Worm (Caenorhabditis elegans) whole organism, L1 larva: ENCODE results near the gene ceeh-1.
A peak's percentile ranks its signal among the peaks of the same experiment; 100 is the strongest.

Source experiments
- C34B4.2 ChIP-seq: sonication (generic microtip); optimal IDR thresholded peaks from 2 replicates; lab custom pipeline; 2017; ENCODE audit warnings: mild to moderate bottlenecking, missing genetic modification characterization, missing compliant biosample characterization
- F16B12.6 ChIP-seq: fragments of 150-350 bp; optimal IDR thresholded peaks from 2 replicates; lab custom pipeline; 2014; ENCODE audit warnings: missing biosample characterization, missing genetic modification characterization
- ama-1 ChIP-seq: fragments of 150-350 bp; optimal IDR thresholded peaks from 2 replicates; lab custom pipeline; 2014
- blmp-1 ChIP-seq: fragments of 150-350 bp; optimal IDR thresholded peaks from 2 replicates; lab custom pipeline; 2014; ENCODE audit warnings: missing biosample characterization, missing genetic modification characterization
- ceh-63 ChIP-seq: fragments of 200-800 bp; sonication (Bioruptor generic); optimal IDR thresholded peaks from 2 replicates; lab custom pipeline; 2018; ENCODE audit warnings: mild to moderate bottlenecking, missing genetic modification characterization, missing compliant biosample characterization
- ceh-8 ChIP-seq: fragments of 200-800 bp; sonication (Bioruptor generic); optimal IDR thresholded peaks from 2 replicates; lab custom pipeline; 2018; ENCODE audit warnings: mild to moderate bottlenecking, missing genetic modification characterization, moderate library complexity, missing compliant biosample characterization
- ceh-82 ChIP-seq, 3 experiments: fragments of 150-350 bp in 1 of 3; sonication (generic microtip) in 2 of 3; optimal IDR thresholded peaks; 2 replicates each; lab custom pipeline; 2014 to 2017; ENCODE audit warnings: missing biosample characterization in 3 of 3, missing genetic modification characterization in 3 of 3
- ceh-90 ChIP-seq: sonication (generic microtip); optimal IDR thresholded peaks from 2 replicates; lab custom pipeline; 2016; ENCODE audit warnings: missing genetic modification characterization, missing compliant biosample characterization
- dpl-1 ChIP-seq, 3 experiments: fragments of 150-350 bp in 2 of 3; sonication (generic microtip) in 1 of 3; optimal IDR thresholded peaks; 2 replicates each; lab custom pipeline; 2014 to 2017; ENCODE audit warnings: missing biosample characterization in 3 of 3, missing genetic modification characterization in 3 of 3, missing genetic modification reagents in 3 of 3
- efl-1 ChIP-seq, 4 experiments: fragments of 150-350 bp; optimal IDR thresholded peaks in 3 of 4; peaks in 1 of 4; 1 replicate in 1 of 4; 2 replicates in 3 of 4; lab custom pipeline; 2014; ENCODE audit warnings: missing biosample characterization in 2 of 4, missing genetic modification characterization in 2 of 4, missing genetic modification reagents in 2 of 4
- efl-3 ChIP-seq: fragments of 200-800 bp; sonication (Bioruptor generic); optimal IDR thresholded peaks from 2 replicates; lab custom pipeline; 2018; ENCODE audit warnings: mild to moderate bottlenecking, missing genetic modification characterization, missing compliant biosample characterization
- egl-27 ChIP-seq, 2 experiments: fragments of 150-350 bp in 1 of 2; sonication (generic microtip); optimal IDR thresholded peaks; 3 replicates each; lab custom pipeline; 2017 to 2018; ENCODE audit warnings: missing biosample characterization in 2 of 2, missing genetic modification characterization in 2 of 2, missing genetic modification reagents in 2 of 2
- elt-2 ChIP-seq: sonication (generic microtip); optimal IDR thresholded peaks from 2 replicates; lab custom pipeline; 2016; ENCODE audit warnings: missing genetic modification characterization, mild to moderate bottlenecking, inconsistent platforms, missing compliant biosample characterization, missing genetic modification reagents
- elt-3 ChIP-seq, 6 experiments: fragments of 150-350 bp in 1 of 6; sonication (generic microtip); optimal IDR thresholded peaks; 2 replicates each; lab custom pipeline; 2017 to 2018; ENCODE audit warnings: missing biosample characterization in 6 of 6, missing genetic modification characterization in 6 of 6, inconsistent platforms in 1 of 6
- ets-5 ChIP-seq: fragments of 200-800 bp; sonication (Bioruptor generic); IDR thresholded peaks from 2 replicates; pipeline ENCODE4 v1.3.6; 2022; ENCODE audit warnings: missing genetic modification characterization, missing compliant biosample characterization
- fkh-4 ChIP-seq: sonication (generic microtip); optimal IDR thresholded peaks from 2 replicates; lab custom pipeline; 2016; ENCODE audit warnings: missing compliant biosample characterization, missing genetic modification characterization, borderline replicate concordance
- fos-1 ChIP-seq: fragments of 150-350 bp; optimal IDR thresholded peaks from 2 replicates; lab custom pipeline; 2014; ENCODE audit warnings: missing biosample characterization, missing genetic modification characterization
- grh-1 ChIP-seq: fragments of 200-800 bp; sonication (Bioruptor generic); IDR thresholded peaks from 2 replicates; pipeline ENCODE4 v1.3.6; 2022; ENCODE audit warnings: missing genetic modification reagents, missing genetic modification characterization, missing compliant biosample characterization
- irx-1 ChIP-seq: sonication (generic microtip); optimal IDR thresholded peaks from 2 replicates; lab custom pipeline; 2016; ENCODE audit warnings: missing genetic modification characterization, missing compliant biosample characterization
- isw-1 ChIP-seq: fragments of 200-800 bp; sonication (Bioruptor generic); IDR thresholded peaks from 2 replicates; pipeline ENCODE4 v1.3.6; 2022; ENCODE audit warnings: missing genetic modification characterization, missing compliant biosample characterization
- jun-1 ChIP-seq: fragments of 150-350 bp; optimal IDR thresholded peaks from 2 replicates; lab custom pipeline; 2014; ENCODE audit warnings: missing biosample characterization, missing genetic modification reagents, missing genetic modification characterization
- lin-13 ChIP-seq: fragments of 150-350 bp; optimal IDR thresholded peaks from 2 replicates; lab custom pipeline; 2014; ENCODE audit warnings: missing biosample characterization, missing genetic modification reagents, missing genetic modification characterization
- lin-15B ChIP-seq: fragments of 150-350 bp; sonication (generic microtip); optimal IDR thresholded peaks from 3 replicates; lab custom pipeline; 2014; ENCODE audit warnings: missing biosample characterization, missing genetic modification characterization
- lin-35 ChIP-seq, 2 experiments: fragments of 150-350 bp; optimal IDR thresholded peaks; 2 replicates each; lab custom pipeline; 2014; ENCODE audit warnings: missing biosample characterization in 2 of 2, missing genetic modification characterization in 2 of 2, missing genetic modification reagents in 2 of 2
- lin-39 ChIP-seq: fragments of 150-350 bp; optimal IDR thresholded peaks from 2 replicates; lab custom pipeline; 2014; ENCODE audit warnings: missing biosample characterization, missing genetic modification reagents, missing genetic modification characterization
- lsy-2 ChIP-seq, 2 experiments: fragments of 150-350 bp; optimal IDR thresholded peaks; 2 replicates each; lab custom pipeline; 2014; ENCODE audit warnings: missing biosample characterization in 2 of 2, missing genetic modification characterization in 2 of 2
- mef-2 ChIP-seq: fragments of 150-350 bp; optimal IDR thresholded peaks from 2 replicates; lab custom pipeline; 2014; ENCODE audit warnings: missing biosample characterization, missing genetic modification characterization
- mep-1 ChIP-seq: fragments of 150-350 bp; optimal IDR thresholded peaks from 2 replicates; lab custom pipeline; 2014; ENCODE audit warnings: missing biosample characterization, missing genetic modification characterization
- nhr-11 ChIP-seq: fragments of 150-350 bp; optimal IDR thresholded peaks from 2 replicates; lab custom pipeline; 2014; ENCODE audit warnings: missing biosample characterization, missing genetic modification characterization
- nhr-19 ChIP-seq: fragments of 200-800 bp; sonication (Bioruptor generic); conservative IDR thresholded peaks from 2 replicates; pipeline ENCODE4 v1.3.6; 2022; ENCODE audit warnings: missing genetic modification characterization, missing compliant biosample characterization
- nhr-237 ChIP-seq: fragments of 150-350 bp; optimal IDR thresholded peaks from 2 replicates; lab custom pipeline; 2014; ENCODE audit warnings: missing biosample characterization, missing genetic modification characterization
- nhr-28 ChIP-seq: fragments of 150-350 bp; optimal IDR thresholded peaks from 2 replicates; lab custom pipeline; 2014; ENCODE audit warnings: missing biosample characterization, missing genetic modification characterization
- nhr-47 ChIP-seq: sonication (generic microtip); optimal IDR thresholded peaks from 2 replicates; lab custom pipeline; 2016; ENCODE audit warnings: mild to moderate bottlenecking, missing genetic modification characterization, moderate library complexity, missing compliant biosample characterization
- nhr-84 ChIP-seq: sonication (generic microtip); optimal IDR thresholded peaks from 2 replicates; lab custom pipeline; 2017; ENCODE audit warnings: missing biosample characterization, missing genetic modification characterization
- nhr-85 ChIP-seq: sonication (generic microtip); peaks from one replicate; lab custom pipeline; 2016; ENCODE audit warnings: missing genetic modification characterization, inconsistent platforms, missing compliant biosample characterization
- pag-3 ChIP-seq: sonication (generic microtip); optimal IDR thresholded peaks from 2 replicates; lab custom pipeline; 2017; ENCODE audit warnings: missing genetic modification characterization, mild to moderate bottlenecking, missing compliant biosample characterization, antibody characterized with exemption, borderline replicate concordance; ENCODE audit not compliant: insufficient read depth
- skn-1 ChIP-seq: fragments of 150-350 bp; optimal IDR thresholded peaks from 2 replicates; lab custom pipeline; 2014; ENCODE audit warnings: missing biosample characterization, missing genetic modification characterization
- snu-23 ChIP-seq: sonication (generic microtip); optimal IDR thresholded peaks from 2 replicates; lab custom pipeline; 2016; ENCODE audit warnings: missing genetic modification characterization, missing compliant biosample characterization
- sup-37 ChIP-seq: fragments of 200-800 bp; sonication (Bioruptor generic); optimal IDR thresholded peaks from 2 replicates; lab custom pipeline; 2018; ENCODE audit warnings: mild to moderate bottlenecking, missing genetic modification characterization, missing compliant biosample characterization
- tbx-2 ChIP-seq: sonication (generic microtip); optimal IDR thresholded peaks from 2 replicates; lab custom pipeline; 2016; ENCODE audit warnings: missing genetic modification characterization, missing compliant biosample characterization
- unc-30 ChIP-seq: sonication (generic microtip); optimal IDR thresholded peaks from 2 replicates; lab custom pipeline; 2017; ENCODE audit warnings: missing biosample characterization, missing genetic modification characterization
- unc-98 ChIP-seq: fragments of 200-800 bp; sonication (Bioruptor generic); IDR thresholded peaks from 2 replicates; pipeline ENCODE4 v1.3.6; 2022; ENCODE audit warnings: missing genetic modification characterization, missing compliant biosample characterization
- vab-15 ChIP-seq: sonication (generic microtip); optimal IDR thresholded peaks from 2 replicates; lab custom pipeline; 2017; ENCODE audit warnings: missing genotype, mild to moderate bottlenecking, missing genetic modification characterization, missing compliant biosample characterization
- ztf-11 ChIP-seq, 2 experiments: sonication (generic microtip); optimal IDR thresholded peaks; 2 replicates each; lab custom pipeline; 2016 to 2017; ENCODE audit warnings: missing genetic modification characterization in 2 of 2, missing biosample characterization in 1 of 2, missing compliant biosample characterization in 1 of 2

ceeh-1 gene

ce11 chrIII:797507-797906, 34.6 kb downstream of the ceeh-1 start:
- no peak for TF ChIP-seq C34B4.2 (tag; lab: Kevin White, UChicago)
- TF ChIP-seq sup-37 (GFP tag; lab: Kevin White, UChicago) = no peak
- no peak for TF ChIP-seq efl-1 (optimal IDR thresholded peaks at IDR 0.05; lab: Kevin White, UChicago)
- peak in 1 of 2 experiments; percentile 53 for TF ChIP-seq efl-1 (GFP tag; optimal IDR thresholded peaks at IDR 0.05 in 1 of 2; lab: Kevin White, UChicago)
- no peak for TF ChIP-seq nhr-47 (tag; lab: Kevin White, UChicago)
- TF ChIP-seq ets-5 (GFP tag; lab: Robert Waterston, UW) = no peak
- no peak for TF ChIP-seq dpl-1 (GFP tag; optimal IDR thresholded peaks at IDR 0.05; lab: Kevin White, UChicago)
- TF ChIP-seq F16B12.6 (tag; lab: Kevin White, UChicago) = no peak
- no peak for TF ChIP-seq ceh-90 (tag; lab: Kevin White, UChicago)

ce11 chrIII:794984-795596, 37.0 kb downstream of the ceeh-1 start, which contains the start of gene trpp-11:
trpp-11 (plus strand) TSS chrIII:795136.
- TF ChIP-seq lsy-2 (tag; optimal IDR thresholded peaks at IDR 0.05; lab: Kevin White, UChicago) (peak in 1 of 2 experiments; percentile 24), vab-15 (tag; lab: Kevin White, UChicago) (no peak)

DNA sequence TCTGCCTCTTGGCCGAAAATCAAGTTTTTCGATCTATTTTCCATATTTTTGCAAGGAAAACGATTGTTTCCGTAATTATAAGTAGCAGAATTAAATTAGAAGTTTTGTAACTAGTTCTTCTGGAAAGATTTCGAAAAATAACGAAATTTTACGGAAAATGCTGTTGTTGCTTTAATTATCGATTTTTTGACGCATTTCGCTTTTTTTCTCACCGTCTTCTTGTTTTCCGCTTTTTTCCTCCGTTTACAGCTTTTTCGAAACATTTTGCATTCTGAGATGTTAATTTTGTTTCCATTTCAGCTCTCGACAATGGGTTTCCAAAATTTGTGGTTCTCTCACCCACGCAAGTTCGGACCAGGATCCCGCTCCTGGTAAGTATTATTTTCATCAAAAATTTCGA, 38.1 kb downstream of the ceeh-1 start, which contains the start of gene rps-29:
TSS of gene rps-29 (plus strand) at position 301 of the 400 bp plus-strand sequence.
- peak; percentile 11 for TF ChIP-seq nhr-85
- peak; percentile 40 for TF ChIP-seq irx-1 (tag; lab: Kevin White, UChicago)
- no peak for TF ChIP-seq ceh-63 (GFP tag; lab: Kevin White, UChicago)

DNA sequence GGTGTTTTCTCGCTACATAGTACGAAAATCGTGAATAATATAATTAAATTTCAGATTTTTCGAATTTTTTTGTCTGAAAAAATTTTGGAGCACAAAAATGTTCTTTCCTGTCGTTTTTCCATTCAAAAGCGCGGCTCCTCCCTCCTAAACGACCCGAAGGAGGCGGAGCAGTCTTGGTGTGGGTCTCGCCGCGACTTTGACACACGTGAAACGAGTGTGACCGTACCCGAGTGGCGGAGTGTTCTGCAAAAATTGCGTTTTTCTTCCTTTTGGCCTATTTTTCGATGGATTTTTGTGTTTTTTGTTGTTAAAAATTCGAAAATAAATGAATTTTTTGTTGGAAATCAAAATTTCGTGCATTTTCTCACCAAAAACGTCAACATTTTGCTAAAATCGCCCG, 38.5 kb downstream of the ceeh-1 start, which contains the start of gene snt-2:
TSS of gene snt-2 (minus strand) at position 139 of the 400 bp plus-strand sequence.
- TF ChIP-seq fos-1 (tag; lab: Kevin White, UChicago) (peak; percentile 62), nhr-84 (tag; lab: Kevin White, UChicago) (no peak), lin-15B (tag; lab: Kevin White, UChicago) (peak; percentile 72), nhr-237 (tag; lab: Kevin White, UChicago) (peak; percentile 36), efl-3 (GFP tag; lab: Kevin White, UChicago) (no peak), dpl-1 (GFP tag; optimal IDR thresholded peaks at IDR 0.05; lab: Kevin White, UChicago) (peak; percentile 74 to 84 (median 80)), fkh-4 (peak; percentile 27), skn-1 (tag; lab: Kevin White, UChicago) (peak; percentile 85), ztf-11 (tag; optimal IDR thresholded peaks at IDR 0.05; lab: Kevin White, UChicago) (peak in 1 of 2 experiments; percentile 3), unc-98 (no peak), nhr-28 (tag; lab: Kevin White, UChicago) (no peak), jun-1 (tag; lab: Kevin White, UChicago) (peak; percentile 69), isw-1 (GFP tag; lab: Robert Waterston, UW) (peak; percentile 78), tbx-2 (peak; percentile 82), sup-37 (GFP tag; lab: Kevin White, UChicago) (no peak), blmp-1 (tag; lab: Kevin White, UChicago) (peak; percentile 63), lin-35 (GFP tag; optimal IDR thresholded peaks at IDR 0.05; lab: Kevin White, UChicago) (peak; percentile 79 to 89), lin-39 (tag; lab: Kevin White, UChicago) (peak; percentile 40), grh-1 (GFP tag; lab: Robert Waterston, UW) (no peak), irx-1 (tag; lab: Kevin White, UChicago) (peak; percentile 76), nhr-11 (tag; lab: Kevin White, UChicago) (no peak), unc-30 (tag; lab: Kevin White, UChicago) (no peak), egl-27 (tag; optimal IDR thresholded peaks at IDR 0.05; lab: Kevin White, UChicago) (no peak), ets-5 (GFP tag; lab: Robert Waterston, UW) (no peak), lsy-2 (tag; optimal IDR thresholded peaks at IDR 0.05; lab: Kevin White, UChicago) (peak; percentile 99), ama-1 (lab: Kevin White, UChicago) (no peak), lin-13 (GFP tag; lab: Kevin White, UChicago) (peak; percentile 70), ceh-90 (tag; lab: Kevin White, UChicago) (peak; percentile 18), mef-2 (tag; lab: Kevin White, UChicago) (no peak), pag-3 (no peak), elt-3 (tag; optimal IDR thresholded peaks at IDR 0.05; lab: Kevin White, UChicago) (peak in 2 of 6 experiments; percentile 37 to 44), nhr-19 (peak; percentile 77), mep-1 (tag; lab: Kevin White, UChicago) (peak; percentile 80), elt-2 (tag; lab: Kevin White, UChicago) (peak; percentile 62), ceh-63 (GFP tag; lab: Kevin White, UChicago) (no peak), ceh-82 (tag; optimal IDR thresholded peaks at IDR 0.05; lab: Kevin White, UChicago) (peak; percentile 53 to 95 (median 75)), ceh-8 (GFP tag; lab: Kevin White, UChicago) (no peak), snu-23 (peak; percentile 88)
